Worm (Caenorhabditis elegans): ENCODE measurements around the gene nap-1.

DNA sequence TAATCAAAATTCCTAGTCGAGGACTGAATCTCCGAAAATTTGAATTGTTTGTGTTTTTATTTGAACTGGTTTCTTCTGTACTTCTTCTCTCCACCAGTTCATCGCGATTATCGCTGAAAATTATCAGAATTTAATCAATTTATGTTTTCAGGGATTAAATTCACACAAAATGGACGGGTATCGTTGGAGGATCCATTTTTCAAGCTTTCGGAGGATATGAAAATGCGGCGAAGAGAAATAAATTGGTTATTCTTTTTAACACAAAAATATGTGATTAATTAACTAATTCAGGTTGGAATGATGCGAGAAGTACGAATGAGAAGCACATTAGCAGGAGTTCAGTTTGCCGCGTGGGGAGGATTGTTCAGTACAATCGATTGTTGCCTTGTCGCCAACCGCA is 17.2 kb upstream of the nap-1 start, which contains the start of gene timm-17B.2:
- TF ChIP-seq Y53G8AR.9 (GFP tag; conservative IDR thresholded peaks at IDR 0.05) (no peak), F49E8.2 (tag; optimal IDR thresholded peaks at IDR 0.05; ENCODE audit: insufficient read depth) (no peak), T26A5.8 (tag; optimal IDR thresholded peaks at IDR 0.05) (no peak), nfya-1 (tag; optimal IDR thresholded peaks at IDR 0.05; ENCODE audit: borderline replicate concordance, insufficient read depth) (no peak), madf-3 (GFP tag; IDR thresholded peaks at IDR 0.05) (no peak), mes-4 (tag; optimal IDR thresholded peaks at IDR 0.05) (no peak), ama-1 (optimal IDR thresholded peaks at IDR 0.05) (no peak), ama-1 (GFP tag; optimal IDR thresholded peaks at IDR 0.05) (no peak), F57C9.4 (tag; optimal IDR thresholded peaks at IDR 0.05) (no peak), nfyb-1 (GFP tag; IDR thresholded peaks at IDR 0.05) (no peak), dox-1 (GFP tag; IDR thresholded peaks at IDR 0.05) (no peak), dpff-1 (tag; optimal IDR thresholded peaks at IDR 0.05) (no peak), K12H6.12 (tag; optimal IDR thresholded peaks at IDR 0.05) (no peak), attf-6 (GFP tag; IDR thresholded peaks at IDR 0.05) (no peak), snpc-4 (GFP tag; optimal IDR thresholded peaks at IDR 0.05) (no peak), snpc-4 (tag; optimal IDR thresholded peaks at IDR 0.05) (no peak)

Measured in whole organism, young adult.